Fruit fly (Drosophila melanogaster) whole organism, embryonic: ENCODE measurements around the gene CG32259.

ENCODE experiments used
- Atf3 ChIP-seq: fragments of 200-800 bp; sonication (Bioruptor generic); optimal IDR thresholded peaks from 3 replicates; lab custom pipeline; 2016; ENCODE audit warnings: missing biosample characterization, missing genetic modification characterization
- CG10274 ChIP-seq: fragments of 200-800 bp; sonication (Bioruptor generic); optimal IDR thresholded peaks from 3 replicates; lab custom pipeline; 2017; ENCODE audit warnings: missing biosample characterization, mild to moderate bottlenecking, missing genetic modification characterization
- CG10321 ChIP-seq: fragments of 200-800 bp; sonication (Bioruptor generic); IDR thresholded peaks from 2 replicates; pipeline ENCODE4 v1.3.6; 2022; ENCODE audit warnings: missing biosample characterization, missing genetic modification characterization
- CG10979 ChIP-seq: fragments of 200-800 bp; sonication (Bioruptor generic); optimal IDR thresholded peaks from 2 replicates; lab custom pipeline; 2018; ENCODE audit warnings: missing biosample characterization, mild to moderate bottlenecking, missing genetic modification characterization, moderate library complexity
- CG11085 ChIP-seq: fragments of 200-800 bp; sonication (Bioruptor generic); IDR thresholded peaks from 2 replicates; pipeline ENCODE4 v1.3.6; 2022; ENCODE audit warnings: missing biosample characterization, missing genetic modification characterization
- CG11696 ChIP-seq: fragments of 200-800 bp; sonication (Bioruptor generic); IDR thresholded peaks from 2 replicates; pipeline ENCODE4 v1.3.6; 2022; ENCODE audit warnings: missing biosample characterization, missing genetic modification characterization
- CG12071 ChIP-seq: fragments of 200-800 bp; sonication (Bioruptor generic); optimal IDR thresholded peaks from 3 replicates; lab custom pipeline; 2018; ENCODE audit warnings: missing biosample characterization, mild to moderate bottlenecking, missing genetic modification characterization
- CG12104 ChIP-seq: fragments of 200-800 bp; sonication (Bioruptor generic); optimal IDR thresholded peaks from 3 replicates; lab custom pipeline; 2016; ENCODE audit warnings: missing biosample characterization, missing genetic modification characterization
- CG12942 ChIP-seq: fragments of 200-800 bp; sonication (Bioruptor generic); optimal IDR thresholded peaks from 3 replicates; lab custom pipeline; 2016; ENCODE audit warnings: missing biosample characterization, missing genetic modification characterization
- CG14667 ChIP-seq: fragments of 200-800 bp; sonication (Bioruptor generic); IDR thresholded peaks from 2 replicates; pipeline ENCODE4 v1.3.6; 2022; ENCODE audit warnings: missing biosample characterization, missing genetic modification characterization
- CG1792 ChIP-seq: fragments of 200-800 bp; sonication (Bioruptor generic); optimal IDR thresholded peaks from 2 replicates; lab custom pipeline; 2016; ENCODE audit warnings: missing biosample characterization, missing genetic modification characterization
- CG1832 ChIP-seq: fragments of 200-800 bp; sonication (Bioruptor generic); optimal IDR thresholded peaks from 2 replicates; lab custom pipeline; 2017; ENCODE audit warnings: missing biosample characterization, mild to moderate bottlenecking, missing genetic modification characterization, inconsistent platforms
- CG18599 ChIP-seq: fragments of 200-800 bp; sonication (Bioruptor generic); optimal IDR thresholded peaks from 3 replicates; lab custom pipeline; 2017; ENCODE audit warnings: missing biosample characterization, missing genetic modification characterization, mild to moderate bottlenecking, moderate library complexity, missing genetic modification reagents
- CG18619 ChIP-seq: fragments of 200-800 bp; sonication (Bioruptor generic); optimal IDR thresholded peaks from 3 replicates; lab custom pipeline; 2017; ENCODE audit warnings: missing biosample characterization, mild to moderate bottlenecking, missing genetic modification characterization
- CG2120 ChIP-seq: fragments of 200-800 bp; sonication (Bioruptor generic); optimal IDR thresholded peaks from 3 replicates; lab custom pipeline; 2016; ENCODE audit warnings: missing biosample characterization, missing genetic modification characterization
- CG31365 ChIP-seq: fragments of 200-800 bp; sonication (Bioruptor generic); optimal IDR thresholded peaks from 2 replicates; lab custom pipeline; 2018; ENCODE audit warnings: missing biosample characterization, mild to moderate bottlenecking, missing genetic modification characterization
- CG33557 ChIP-seq: fragments of 200-800 bp; sonication (Bioruptor generic); optimal IDR thresholded peaks from 2 replicates; lab custom pipeline; 2019; ENCODE audit warnings: missing biosample characterization, mild to moderate bottlenecking, missing genetic modification characterization, moderate library complexity
- CG3995 ChIP-seq: fragments of 200-800 bp; sonication (Bioruptor generic); optimal IDR thresholded peaks from 3 replicates; lab custom pipeline; 2016; ENCODE audit warnings: missing biosample characterization, missing genetic modification characterization
- CG42726 ChIP-seq: fragments of 200-800 bp; sonication (Bioruptor generic); IDR thresholded peaks from 2 replicates; pipeline ENCODE4 v1.3.6; 2022; ENCODE audit warnings: missing biosample characterization, missing genetic modification characterization; ENCODE audit not compliant: partially characterized antibody
- CG4282 ChIP-seq: fragments of 200-800 bp; sonication (Bioruptor generic); optimal IDR thresholded peaks from 2 replicates; lab custom pipeline; 2016; ENCODE audit warnings: missing biosample characterization, missing genetic modification characterization
- Hey ChIP-seq: fragments of 200-800 bp; sonication (Bioruptor generic); optimal IDR thresholded peaks from 3 replicates; lab custom pipeline; 2018; ENCODE audit warnings: missing biosample characterization, mild to moderate bottlenecking, missing genetic modification characterization
- Nf-YB ChIP-seq: fragments of 200-800 bp; sonication (Bioruptor generic); optimal IDR thresholded peaks from 3 replicates; lab custom pipeline; 2019; ENCODE audit warnings: missing biosample characterization, mild to moderate bottlenecking, missing genetic modification characterization, moderate library complexity
- Nf-YC ChIP-seq: fragments of 200-800 bp; optimal IDR thresholded peaks from 3 replicates; lab custom pipeline; 2019; ENCODE audit warnings: missing biosample characterization, mild to moderate bottlenecking, missing genetic modification characterization, moderate library complexity
- Pdp1 ChIP-seq, 2 experiments: fragments of 200-800 bp; sonication (Bioruptor generic); optimal IDR thresholded peaks; 3 replicates each; lab custom pipeline; 2016; ENCODE audit warnings: missing biosample characterization in 2 of 2, missing genetic modification characterization in 2 of 2, mild to moderate bottlenecking in 1 of 2, moderate library complexity in 1 of 2
- Rfx ChIP-seq: fragments of 200-800 bp; sonication (Bioruptor generic); IDR thresholded peaks from 2 replicates; pipeline ENCODE4 v1.3.6; 2022; ENCODE audit warnings: missing biosample characterization, missing genetic modification characterization
- TFAM ChIP-seq: fragments of 200-800 bp; sonication (Bioruptor generic); optimal IDR thresholded peaks from 2 replicates; lab custom pipeline; 2017; ENCODE audit warnings: missing biosample characterization, missing genetic modification characterization, inconsistent platforms
- Taf1 ChIP-seq: fragments of 200-800 bp; sonication (Bioruptor generic); IDR thresholded peaks from 2 replicates; pipeline ENCODE4 v1.3.6; 2022; ENCODE audit warnings: missing biosample characterization, missing genetic modification characterization
- abd-A ChIP-seq: fragments of 200-800 bp; sonication (Bioruptor generic); optimal IDR thresholded peaks from 3 replicates; lab custom pipeline; 2019; ENCODE audit warnings: missing biosample characterization, mild to moderate bottlenecking, missing genetic modification characterization, moderate library complexity
- az2 ChIP-seq: fragments of 200-800 bp; sonication (Bioruptor generic); optimal IDR thresholded peaks from 3 replicates; lab custom pipeline; 2016; ENCODE audit warnings: missing biosample characterization, missing genetic modification characterization
- btn ChIP-seq: fragments of 200-800 bp; sonication (Bioruptor generic); optimal IDR thresholded peaks from 2 replicates; lab custom pipeline; 2016; ENCODE audit warnings: missing biosample characterization, missing genetic modification characterization
- cas ChIP-seq: fragments of 200-800 bp; sonication (Bioruptor generic); IDR thresholded peaks from 2 replicates; pipeline ENCODE4 v1.3.6; 2022; ENCODE audit warnings: missing biosample characterization, missing genetic modification characterization
- corto ChIP-seq: fragments of 200-800 bp; sonication (Bioruptor generic); optimal IDR thresholded peaks from 2 replicates; lab custom pipeline; 2016; ENCODE audit warnings: missing biosample characterization, mild to moderate bottlenecking, missing genetic modification characterization, moderate library complexity
- dmrt11E ChIP-seq: fragments of 200-800 bp; sonication (Bioruptor generic); optimal IDR thresholded peaks from 3 replicates; lab custom pipeline; 2018; ENCODE audit warnings: missing biosample characterization, mild to moderate bottlenecking, missing genetic modification characterization, moderate library complexity
- dysf ChIP-seq: fragments of 200-800 bp; sonication (Bioruptor generic); IDR thresholded peaks from 3 replicates; pipeline ENCODE4 v1.3.6; 2022; ENCODE audit warnings: missing biosample characterization, missing genetic modification characterization
- ewg ChIP-seq: fragments of 200-800 bp; sonication (Bioruptor generic); optimal IDR thresholded peaks from 3 replicates; lab custom pipeline; 2017; ENCODE audit warnings: mild to moderate bottlenecking, missing biosample characterization, missing genetic modification reagents, missing genetic modification characterization
- eyg ChIP-seq: fragments of 200-800 bp; sonication (Bioruptor generic); optimal IDR thresholded peaks from 3 replicates; lab custom pipeline; 2016; ENCODE audit warnings: missing biosample characterization, missing genetic modification characterization
- h ChIP-seq: fragments of >200 bp; optimal IDR thresholded peaks from 2 replicates; lab custom pipeline; 2017
- hbn ChIP-seq: fragments of 200-800 bp; sonication (Bioruptor generic); IDR thresholded peaks from 2 replicates; pipeline ENCODE4 v1.3.6; 2022; ENCODE audit warnings: missing biosample characterization, missing genetic modification characterization; ENCODE audit not compliant: partially characterized antibody
- insv ChIP-seq, 2 experiments: fragments of 200-800 bp; sonication (Bioruptor generic); optimal IDR thresholded peaks; 3 replicates each; lab custom pipeline; 2016 to 2018; ENCODE audit warnings: missing biosample characterization in 2 of 2, missing genetic modification characterization in 2 of 2
- lmd ChIP-seq: fragments of 200-800 bp; sonication (Bioruptor generic); IDR thresholded peaks from 2 replicates; pipeline ENCODE4 v1.3.6; 2022; ENCODE audit warnings: missing biosample characterization, missing genetic modification characterization
- nerfin-2 ChIP-seq: fragments of 200-800 bp; sonication (Bioruptor generic); IDR thresholded peaks from 2 replicates; pipeline ENCODE4 v1.3.6; 2022; ENCODE audit warnings: missing biosample characterization, missing genetic modification characterization; ENCODE audit not compliant: partially characterized antibody
- p53 ChIP-seq: fragments of 200-800 bp; sonication (Bioruptor generic); optimal IDR thresholded peaks from 2 replicates; lab custom pipeline; 2016; ENCODE audit warnings: missing biosample characterization, missing genetic modification characterization
- pan ChIP-seq, 4 experiments: fragments of >200 bp in 3 of 4; fragments of 200-800 bp in 1 of 4; sonication (Bioruptor generic) in 1 of 4; optimal IDR thresholded peaks in 3 of 4; IDR thresholded peaks in 1 of 4; 2 replicates each; pipeline versions ENCODE4 v1.3.6 to Lab custom; 2017 to 2022; ENCODE audit warnings: missing biosample characterization in 2 of 4, missing genetic modification characterization in 2 of 4, mixed read lengths in 1 of 4
- ranshi ChIP-seq: fragments of 200-800 bp; sonication (Bioruptor generic); IDR thresholded peaks from 2 replicates; pipeline ENCODE4 v1.3.6; 2022; ENCODE audit warnings: missing biosample characterization, missing genetic modification characterization
- sens ChIP-seq: fragments of 200-800 bp; sonication (Bioruptor generic); peaks from one replicate; lab custom pipeline; 2016; ENCODE audit warnings: missing biosample characterization, missing genetic modification characterization
- seq ChIP-seq: fragments of 200-800 bp; sonication (Bioruptor generic); IDR thresholded peaks from 2 replicates; pipeline ENCODE4 v1.3.6; 2022; ENCODE audit warnings: missing biosample characterization, missing genetic modification characterization
- slbo ChIP-seq: fragments of 200-800 bp; sonication (Bioruptor generic); IDR thresholded peaks from 2 replicates; pipeline ENCODE4 v1.3.6; 2022; ENCODE audit warnings: missing biosample characterization, missing genetic modification characterization
- tio ChIP-seq: fragments of 200-800 bp; sonication (Bioruptor generic); optimal IDR thresholded peaks from 2 replicates; lab custom pipeline; 2017; ENCODE audit warnings: missing biosample characterization, missing genetic modification characterization, inconsistent platforms
- trh ChIP-seq: fragments of 200-800 bp; sonication (Bioruptor generic); optimal IDR thresholded peaks from 2 replicates; lab custom pipeline; 2016; ENCODE audit warnings: missing biosample characterization, missing genetic modification characterization
- twi ChIP-seq: fragments of 200-800 bp; optimal IDR thresholded peaks from 2 replicates; lab custom pipeline; 2019; ENCODE audit warnings: missing biosample characterization, mild to moderate bottlenecking, missing genetic modification characterization, moderate library complexity

Gene CG32259

dm6 chr3L:4088694-4089190, 19.6 kb downstream of the CG32259 start, which contains the start of gene Gad1:
Gad1 (minus strand) TSS chr3L:4088744.
- peak; percentile 61 for TF ChIP-seq CG12071 (GFP tag; lab: Kevin White, UChicago)
- TF ChIP-seq CG10321, result peak; percentile 61
- no peak for TF ChIP-seq TFAM (GFP tag; lab: Kevin White, UChicago)
- TF ChIP-seq az2 (GFP tag; lab: Kevin White, UChicago), result no peak
- TF ChIP-seq CG1832, result peak; percentile 56
- TF ChIP-seq ewg (GFP tag; lab: Kevin White, UChicago), result peak; percentile 93
- TF ChIP-seq CG11696, result no peak
- TF ChIP-seq seq (GFP tag; lab: Robert Waterston, UW), result peak; percentile 74; the same call in 1 of the 2 replicates
- TF ChIP-seq abd-A, result peak; percentile 35
- peak; percentile 94 for TF ChIP-seq Nf-YB (GFP tag; lab: Kevin White, UChicago)
- TF ChIP-seq CG12104 (GFP tag; lab: Kevin White, UChicago), result no peak
- peak in 1 of 2 experiments; percentile 31 for TF ChIP-seq Pdp1 (GFP tag; optimal IDR thresholded peaks at IDR 0.05; lab: Kevin White, UChicago)
- TF ChIP-seq CG12942 (GFP tag; lab: Kevin White, UChicago), result no peak
- no peak for TF ChIP-seq Atf3
- TF ChIP-seq eyg (GFP tag; lab: Kevin White, UChicago), result no peak
- TF ChIP-seq slbo (GFP tag; lab: Robert Waterston, UW), result no peak
- TF ChIP-seq Nf-YC (tag; lab: Kevin White, UChicago), result peak; percentile 96
- no peak for TF ChIP-seq h

dm6 chr3L:4092705-4093257, 23.6 kb downstream of the CG32259 start, which contains the start of gene CG14990:
CG14990 (plus strand) TSS chr3L:4093207.
- TF ChIP-seq CG14667 (GFP tag; lab: Robert Waterston, UW), result no peak
- no peak for TF ChIP-seq Hey (tag; lab: Kevin White, UChicago)
- TF ChIP-seq CG31365 (tag; lab: Kevin White, UChicago), result peak; percentile 99
- no peak for TF ChIP-seq CG2120
- TF ChIP-seq CG33557 (GFP tag; lab: Kevin White, UChicago), result no peak
- TF ChIP-seq sens (GFP tag; lab: Kevin White, UChicago), result peak; percentile 75
- TF ChIP-seq CG4282 (GFP tag; lab: Kevin White, UChicago), result no peak
- no peak for TF ChIP-seq Pdp1 (GFP tag; optimal IDR thresholded peaks at IDR 0.05; lab: Kevin White, UChicago)
- no peak for TF ChIP-seq lmd
- TF ChIP-seq corto (GFP tag; lab: Kevin White, UChicago), result no peak
- no peak for TF ChIP-seq hbn (GFP tag; lab: Robert Waterston, UW)
- TF ChIP-seq pan (optimal IDR thresholded peaks at IDR 0.05; lab: Kevin White, UChicago), result no peak
- TF ChIP-seq pan (GFP tag; optimal IDR thresholded peaks at IDR 0.05 in 1 of 2, IDR thresholded peaks at IDR 0.05 in 1 of 2), result no peak
- no peak for TF ChIP-seq twi (tag; lab: Kevin White, UChicago)
- no peak for TF ChIP-seq CG10979 (tag; lab: Kevin White, UChicago)
- no peak for TF ChIP-seq p53
- no peak for TF ChIP-seq CG11085
- TF ChIP-seq nerfin-2 (GFP tag; lab: Robert Waterston, UW), result no peak
- no peak for TF ChIP-seq dysf (GFP tag; lab: Robert Waterston, UW)
- no peak for TF ChIP-seq cas
- no peak for TF ChIP-seq insv (GFP tag; optimal IDR thresholded peaks at IDR 0.05; lab: Kevin White, UChicago)
- no peak for TF ChIP-seq trh (GFP tag; lab: Kevin White, UChicago)
- TF ChIP-seq ranshi (GFP tag; lab: Robert Waterston, UW), result no peak
- no peak for TF ChIP-seq Taf1 (GFP tag; lab: Robert Waterston, UW)
- no peak for TF ChIP-seq CG3995 (GFP tag; lab: Kevin White, UChicago)
- no peak for TF ChIP-seq CG18619
- TF ChIP-seq CG42726 (GFP tag; lab: Robert Waterston, UW), result peak; percentile 66; the same call in 1 of the 2 replicates
- no peak for TF ChIP-seq tio
- no peak for TF ChIP-seq CG18599 (GFP tag; lab: Kevin White, UChicago)
- TF ChIP-seq btn, result no peak
- no peak for TF ChIP-seq CG1792 (GFP tag; lab: Kevin White, UChicago)
- TF ChIP-seq Rfx (GFP tag; lab: Robert Waterston, UW), result 0 out of 2 replicates have a peak, but pooled peaks have one; percentile 50
- TF ChIP-seq dmrt11E, result no peak
- TF ChIP-seq CG10274 (GFP tag; lab: Kevin White, UChicago), result no peak
